Worm (Caenorhabditis elegans) whole organism, late embryonic: ENCODE results near the gene C34F11.5.
A peak's percentile ranks its signal among the peaks of the same experiment; 100 is the strongest.

Experiments
- C38D4.7 ChIP-seq: fragments of 200-800 bp; sonication (Bioruptor generic); optimal IDR thresholded peaks from 2 replicates; lab custom pipeline; 2018; ENCODE audit warnings: mild to moderate bottlenecking, missing genetic modification characterization, moderate library complexity, missing compliant biosample characterization
- T23F11.4 ChIP-seq: fragments of 200-800 bp; sonication (Bioruptor generic); optimal IDR thresholded peaks from 2 replicates; lab custom pipeline; 2018; ENCODE audit warnings: mild to moderate bottlenecking, missing genetic modification characterization, missing compliant biosample characterization
- Y22D7AL.16 ChIP-seq: sonication (generic microtip); optimal IDR thresholded peaks from 2 replicates; lab custom pipeline; 2016; ENCODE audit warnings: missing genetic modification characterization, missing compliant biosample characterization
- ahr-1 ChIP-seq: sonication (generic microtip); optimal IDR thresholded peaks from 2 replicates; lab custom pipeline; 2016; ENCODE audit warnings: missing genetic modification characterization, missing compliant biosample characterization
- ama-1 ChIP-seq: fragments of 150-350 bp; optimal IDR thresholded peaks from 2 replicates; lab custom pipeline; 2014
- ceh-14 ChIP-seq: sonication (generic microtip); optimal IDR thresholded peaks from 2 replicates; lab custom pipeline; 2016; ENCODE audit warnings: missing genotype, missing genetic modification characterization, missing compliant biosample characterization
- ceh-18 ChIP-seq: sonication (generic microtip); optimal IDR thresholded peaks from 2 replicates; lab custom pipeline; 2016; ENCODE audit warnings: missing genetic modification characterization, missing compliant biosample characterization
- ceh-19 ChIP-seq: fragments of 200-800 bp; sonication (Bioruptor generic); optimal IDR thresholded peaks from 2 replicates; lab custom pipeline; 2018; ENCODE audit warnings: mild to moderate bottlenecking, missing genetic modification characterization, missing compliant biosample characterization
- ceh-2 ChIP-seq: sonication (generic microtip); optimal IDR thresholded peaks from 2 replicates; lab custom pipeline; 2016; ENCODE audit warnings: missing genotype, missing genetic modification characterization, missing compliant biosample characterization
- ceh-24 ChIP-seq: sonication (generic microtip); optimal IDR thresholded peaks from 2 replicates; lab custom pipeline; 2016; ENCODE audit warnings: mild to moderate bottlenecking, missing genetic modification characterization, missing compliant biosample characterization
- ceh-30 ChIP-seq: fragments of 150-350 bp; optimal IDR thresholded peaks from 2 replicates; lab custom pipeline; 2014; ENCODE audit warnings: missing biosample characterization, missing genetic modification characterization
- ceh-31 ChIP-seq: sonication (generic microtip); optimal IDR thresholded peaks from 2 replicates; lab custom pipeline; 2016; ENCODE audit warnings: missing genetic modification characterization, missing compliant biosample characterization
- ceh-34 ChIP-seq: sonication (generic microtip); optimal IDR thresholded peaks from 2 replicates; lab custom pipeline; 2016; ENCODE audit warnings: mild to moderate bottlenecking, missing genetic modification characterization, missing compliant biosample characterization
- ceh-45 ChIP-seq: fragments of 200-800 bp; sonication (Bioruptor generic); IDR thresholded peaks from 2 replicates; pipeline ENCODE4 v1.3.6; 2022; ENCODE audit warnings: missing genetic modification reagents, missing genetic modification characterization, missing compliant biosample characterization
- ceh-6 ChIP-seq: fragments of 200-800 bp; sonication (Bioruptor generic); optimal IDR thresholded peaks from 2 replicates; lab custom pipeline; 2018; ENCODE audit warnings: mild to moderate bottlenecking, missing genetic modification characterization, missing compliant biosample characterization
- ceh-9 ChIP-seq: sonication (generic microtip); optimal IDR thresholded peaks from 2 replicates; lab custom pipeline; 2016; ENCODE audit warnings: mild to moderate bottlenecking, missing genetic modification characterization, inconsistent platforms, missing compliant biosample characterization
- dmd-4 ChIP-seq: sonication (generic microtip); optimal IDR thresholded peaks from 2 replicates; lab custom pipeline; 2016; ENCODE audit warnings: borderline replicate concordance, missing genetic modification characterization, missing compliant biosample characterization
- dve-1 ChIP-seq: sonication (generic microtip); optimal IDR thresholded peaks from 2 replicates; lab custom pipeline; 2017; ENCODE audit warnings: antibody characterized with exemption, mild to moderate bottlenecking, missing genetic modification characterization, missing compliant biosample characterization
- elt-2 ChIP-seq: sonication (generic microtip); optimal IDR thresholded peaks from 2 replicates; lab custom pipeline; 2016; ENCODE audit warnings: missing genetic modification reagents, missing genetic modification characterization, missing compliant biosample characterization
- elt-4 ChIP-seq: sonication (generic microtip); optimal IDR thresholded peaks from 2 replicates; lab custom pipeline; 2016; ENCODE audit warnings: missing genetic modification characterization, missing compliant biosample characterization
- ets-4 ChIP-seq: sonication (generic microtip); optimal IDR thresholded peaks from 2 replicates; lab custom pipeline; 2016; ENCODE audit warnings: missing genetic modification characterization, missing compliant biosample characterization
- eyg-1 ChIP-seq: sonication (generic microtip); optimal IDR thresholded peaks from 2 replicates; lab custom pipeline; 2016; ENCODE audit warnings: missing genotype, missing genetic modification characterization, missing compliant biosample characterization
- fkh-10 ChIP-seq: fragments of 150-350 bp; optimal IDR thresholded peaks from 2 replicates; lab custom pipeline; 2014; ENCODE audit warnings: missing biosample characterization, missing genetic modification reagents, missing genetic modification characterization
- hlh-6 ChIP-seq: sonication (generic microtip); optimal IDR thresholded peaks from 2 replicates; lab custom pipeline; 2016; ENCODE audit warnings: missing genotype, missing genetic modification characterization, missing compliant biosample characterization
- hlh-8 ChIP-seq: sonication (generic microtip); optimal IDR thresholded peaks from 2 replicates; lab custom pipeline; 2016; ENCODE audit warnings: missing genotype, missing genetic modification characterization, missing compliant biosample characterization
- lim-6 ChIP-seq: sonication (generic microtip); optimal IDR thresholded peaks from 2 replicates; lab custom pipeline; 2016; ENCODE audit warnings: missing genetic modification characterization, missing compliant biosample characterization
- madf-2 ChIP-seq: sonication (generic microtip); optimal IDR thresholded peaks from 2 replicates; lab custom pipeline; 2017; ENCODE audit warnings: missing genetic modification characterization, missing compliant biosample characterization
- mec-3 ChIP-seq: sonication (generic microtip); optimal IDR thresholded peaks from 2 replicates; lab custom pipeline; 2016; ENCODE audit warnings: borderline replicate concordance, missing genetic modification characterization, missing compliant biosample characterization
- nfya-1 ChIP-seq: sonication (generic microtip); optimal IDR thresholded peaks from 2 replicates; lab custom pipeline; 2017; ENCODE audit warnings: missing genetic modification characterization, mild to moderate bottlenecking, missing compliant biosample characterization, antibody characterized with exemption, moderate library complexity
- nhr-11 ChIP-seq: fragments of 150-350 bp; optimal IDR thresholded peaks from 2 replicates; lab custom pipeline; 2014; ENCODE audit warnings: missing biosample characterization, missing genetic modification characterization
- nhr-232 ChIP-seq: sonication (generic microtip); optimal IDR thresholded peaks from 2 replicates; lab custom pipeline; 2016; ENCODE audit warnings: missing genetic modification characterization, missing compliant biosample characterization
- npax-4 ChIP-seq: sonication (generic microtip); optimal IDR thresholded peaks from 2 replicates; lab custom pipeline; 2016; ENCODE audit warnings: missing genetic modification characterization, missing compliant biosample characterization
- pat-9 ChIP-seq: fragments of 200-800 bp; sonication (Bioruptor generic); optimal IDR thresholded peaks from 2 replicates; lab custom pipeline; 2018; ENCODE audit warnings: mild to moderate bottlenecking, missing genetic modification characterization, moderate library complexity, missing compliant biosample characterization
- pax-1 ChIP-seq: fragments of 150-350 bp; optimal IDR thresholded peaks from 2 replicates; lab custom pipeline; 2014; ENCODE audit warnings: missing biosample characterization, missing genetic modification characterization
- pha-4 ChIP-seq: fragments of 150-350 bp; optimal IDR thresholded peaks from 2 replicates; lab custom pipeline; 2018; ENCODE audit warnings: missing biosample characterization, missing genetic modification reagents, missing genetic modification characterization
- pros-1 ChIP-seq: fragments of 150-350 bp; optimal IDR thresholded peaks from 2 replicates; lab custom pipeline; 2014; ENCODE audit warnings: missing biosample characterization, missing genetic modification reagents, missing genetic modification characterization
- ref-2 ChIP-seq: sonication (generic microtip); optimal IDR thresholded peaks from 2 replicates; lab custom pipeline; 2016; ENCODE audit warnings: missing genetic modification characterization, missing compliant biosample characterization
- rnt-1 ChIP-seq: sonication (generic microtip); optimal IDR thresholded peaks from 2 replicates; lab custom pipeline; 2016; ENCODE audit warnings: missing genetic modification characterization, missing compliant biosample characterization
- syd-9 ChIP-seq: sonication (generic microtip); optimal IDR thresholded peaks from 2 replicates; lab custom pipeline; 2016; ENCODE audit warnings: mild to moderate bottlenecking, missing genetic modification characterization, moderate library complexity, missing compliant biosample characterization
- tbx-2 ChIP-seq: sonication (generic microtip); optimal IDR thresholded peaks from 2 replicates; lab custom pipeline; 2016; ENCODE audit warnings: missing genetic modification characterization, missing compliant biosample characterization
- tbx-7 ChIP-seq: sonication (generic microtip); optimal IDR thresholded peaks from 2 replicates; lab custom pipeline; 2016; ENCODE audit warnings: missing genotype, missing genetic modification characterization, missing compliant biosample characterization
- unc-42 ChIP-seq: sonication (generic microtip); optimal IDR thresholded peaks from 2 replicates; lab custom pipeline; 2016; ENCODE audit warnings: missing genotype, missing genetic modification characterization, missing compliant biosample characterization
- unc-55 ChIP-seq: sonication (generic microtip); optimal IDR thresholded peaks from 2 replicates; lab custom pipeline; 2017; ENCODE audit warnings: missing biosample characterization, missing genetic modification reagents, missing genetic modification characterization
- unc-86 ChIP-seq: sonication (generic microtip); optimal IDR thresholded peaks from 2 replicates; lab custom pipeline; 2016; ENCODE audit warnings: missing genetic modification characterization, missing compliant biosample characterization
- ztf-16 ChIP-seq: sonication (generic microtip); optimal IDR thresholded peaks from 2 replicates; lab custom pipeline; 2017; ENCODE audit warnings: missing genetic modification characterization, missing compliant biosample characterization

The C34F11.5 gene

DNA sequence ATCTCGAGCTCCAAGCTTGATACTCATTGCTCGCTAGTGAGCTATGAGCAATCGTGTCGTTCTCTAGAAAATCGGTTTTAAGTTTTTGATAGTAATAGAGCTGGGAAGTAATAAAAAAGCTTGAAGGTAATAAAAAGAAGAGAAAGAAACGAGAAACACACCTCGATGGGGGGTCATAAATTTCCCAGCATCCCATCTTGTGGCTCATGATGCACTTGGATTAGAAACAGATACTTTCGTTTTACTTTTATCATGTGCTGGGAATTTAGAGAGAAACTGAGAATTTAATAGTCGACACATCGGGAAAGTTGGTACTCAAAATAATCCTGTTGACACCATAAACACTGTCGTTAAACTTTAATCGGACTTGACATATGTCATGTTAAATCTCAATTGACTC is 25.0 kb downstream of the C34F11.5 start:
- TF ChIP-seq mec-3 (no peak), ceh-34 (tag; lab: Kevin White, UChicago) (no peak), ceh-31 (tag; lab: Kevin White, UChicago) (no peak), ceh-19 (GFP tag; lab: Kevin White, UChicago) (no peak), nhr-232 (no peak), ceh-30 (tag; lab: Kevin White, UChicago) (no peak), pros-1 (no peak), elt-4 (tag; lab: Kevin White, UChicago) (no peak)

ce11 chrII:5222830-5223229 is 27.2 kb downstream of the C34F11.5 start:
- peak; percentile 0 for TF ChIP-seq ceh-18 (tag; lab: Kevin White, UChicago)
- peak; percentile 77 for TF ChIP-seq unc-55
- no peak for TF ChIP-seq nhr-232
- TF ChIP-seq ceh-30 (tag; lab: Kevin White, UChicago): no peak
- TF ChIP-seq pros-1: no peak
- peak; percentile 26 for TF ChIP-seq nfya-1 (tag; lab: Kevin White, UChicago)
- TF ChIP-seq unc-86 (tag; lab: Kevin White, UChicago): no peak
- peak; percentile 21 for TF ChIP-seq rnt-1

ce11 chrII:5225284-5225683 is 29.7 kb downstream of the C34F11.5 start, which contains the start of gene dsh-1:
Gene dsh-1 (minus strand): TSS chrII:5225384.
- TF ChIP-seq elt-2 (tag; lab: Kevin White, UChicago): no peak
- TF ChIP-seq unc-42 (tag; lab: Kevin White, UChicago): no peak
- TF ChIP-seq ceh-45: no peak

DNA sequence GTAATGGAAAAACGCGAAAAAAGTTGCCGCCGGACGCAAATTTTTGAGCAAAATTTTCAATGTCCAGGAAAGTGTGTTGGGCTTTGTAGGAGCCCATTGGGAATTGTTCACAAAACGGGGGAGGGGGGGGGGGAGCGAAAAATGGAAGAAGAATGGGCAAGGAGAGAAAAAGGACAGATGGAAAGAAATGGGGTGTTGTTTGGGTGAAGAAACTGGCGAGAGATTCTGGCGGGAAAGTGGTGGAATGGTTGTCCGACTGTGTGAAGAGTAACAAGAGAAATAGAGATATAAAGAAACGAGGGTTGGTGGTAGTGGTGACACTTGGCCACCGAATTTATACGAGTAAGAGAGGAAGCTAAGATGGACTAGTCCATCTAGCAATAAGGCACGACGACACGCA is 30.7 kb downstream of the C34F11.5 start:
- peak; percentile 5 for TF ChIP-seq unc-55
- TF ChIP-seq nfya-1 (tag; lab: Kevin White, UChicago): peak; percentile 9
- TF ChIP-seq tbx-2: peak; percentile 23
- TF ChIP-seq tbx-7 (tag; lab: Kevin White, UChicago): no peak
- no peak for TF ChIP-seq ztf-16 (tag; lab: Kevin White, UChicago)
- TF ChIP-seq fkh-10: no peak
- TF ChIP-seq ceh-31 (tag; lab: Kevin White, UChicago): peak; percentile 46
- peak; percentile 23 for TF ChIP-seq T23F11.4

- TF ChIP-seq hlh-8 (no peak), ceh-18 (tag; lab: Kevin White, UChicago) (peak; percentile 53), syd-9 (tag; lab: Kevin White, UChicago) (no peak), ceh-14 (no peak), pax-1 (no peak), ets-4 (tag; lab: Kevin White, UChicago) (no peak), T23F11.4 (no peak), nfya-1 (tag; lab: Kevin White, UChicago) (peak; percentile 34), unc-55 (peak; percentile 26), pha-4 (tag; lab: Kevin White, UChicago) (no peak), eyg-1 (tag; lab: Kevin White, UChicago) (no peak), dmd-4 (tag; lab: Kevin White, UChicago) (no peak), elt-4 (tag; lab: Kevin White, UChicago) (no peak), ama-1 (lab: Kevin White, UChicago) (no peak), unc-42 (tag; lab: Kevin White, UChicago) (peak; percentile 54), ref-2 (tag; lab: Kevin White, UChicago) (peak; percentile 70), ztf-16 (tag; lab: Kevin White, UChicago) (no peak), ceh-9 (no peak), tbx-7 (tag; lab: Kevin White, UChicago) (no peak), ceh-2 (tag; lab: Kevin White, UChicago) (peak; percentile 61), C38D4.7 (GFP tag; lab: Kevin White, UChicago) (no peak), ahr-1 (tag; lab: Kevin White, UChicago) (no peak), ceh-6 (GFP tag; lab: Kevin White, UChicago) (no peak), dve-1 (tag; lab: Kevin White, UChicago) (peak; percentile 39), ceh-24 (tag; lab: Kevin White, UChicago) (no peak), rnt-1 (no peak), lim-6 (no peak), nhr-11 (tag; lab: Kevin White, UChicago) (no peak), npax-4 (tag; lab: Kevin White, UChicago) (no peak), pat-9 (tag; lab: Kevin White, UChicago) (no peak), madf-2 (no peak), nhr-232 (no peak), hlh-6 (no peak), Y22D7AL.16 (tag; lab: Kevin White, UChicago) (no peak)
Observed at ce11 chrII:5227768-5228167, 32.2 kb downstream of the C34F11.5 start.
